Worm (Caenorhabditis elegans): Measurements from ENCODE around the gene hil-7.
"Not testable (repeated sequence)": the region's sequence is repeated elsewhere in the genome, so short reads cannot be mapped to it uniquely, and the experiment has no call there.

- not testable (repeated sequence) for TF ChIP-seq flt-1 (GFP tag; IDR thresholded peaks at IDR 0.05); ref-1 (GFP tag; conservative IDR thresholded peaks at IDR 0.05); T22C8.4 (GFP tag; IDR thresholded peaks at IDR 0.05); ztf-29 (GFP tag; IDR thresholded peaks at IDR 0.05)
These were observed 48.2 kb upstream of the hil-7 start, which contains the start of gene nspb-4 for ce11 chrIV:6597918-6598317.

Measured in whole organism, midembryonic.